Worm (Caenorhabditis elegans): ENCODE data around the gene amt-4.

ce11 chrX:4521166-4521565 is 43.9 kb upstream of the amt-4 start:
- no peak for TF ChIP-seq blmp-1 (tag; optimal IDR thresholded peaks at IDR 0.05)
- TF ChIP-seq ham-2 (GFP tag; optimal IDR thresholded peaks at IDR 0.05): no peak
- TF ChIP-seq zip-8 (tag; optimal IDR thresholded peaks at IDR 0.05): no peak
- no peak for TF ChIP-seq unc-62 (GFP tag; optimal IDR thresholded peaks at IDR 0.05)
- TF ChIP-seq nhr-12 (tag; optimal IDR thresholded peaks at IDR 0.05): no peak
- TF ChIP-seq pha-4 (tag; optimal IDR thresholded peaks at IDR 0.05): no peak
- no peak for TF ChIP-seq unc-39 (tag; optimal IDR thresholded peaks at IDR 0.05)
- TF ChIP-seq lin-13 (tag; optimal IDR thresholded peaks at IDR 0.05): no peak
- no peak for TF ChIP-seq ztf-11 (tag; optimal IDR thresholded peaks at IDR 0.05)
- TF ChIP-seq nhr-28 (tag; optimal IDR thresholded peaks at IDR 0.05): no peak

Measured in whole organism, mixed stage, embryonic.